Worm (Caenorhabditis elegans) whole organism, L1 larva: ENCODE measurements around the gene C13A10.2.

Experiments used
- sox-4 ChIP-seq: sonication (generic microtip); optimal IDR thresholded peaks from 2 replicates; lab custom pipeline; 2016; ENCODE audit warnings: missing genetic modification characterization, missing compliant biosample characterization
- tbx-2 ChIP-seq: sonication (generic microtip); optimal IDR thresholded peaks from 2 replicates; lab custom pipeline; 2016; ENCODE audit warnings: missing genetic modification characterization, missing compliant biosample characterization

ce11 chrII:1403056-1403455, 45.3 kb upstream of the C13A10.2 start, which contains the start of the genes Y51H7C.41 and cogc-4:
- TF ChIP-seq tbx-2 (no peak), sox-4 (no peak)
